Fruit fly (Drosophila melanogaster) whole organism, prepupa: ENCODE measurements around the gene FarO.

ENCODE experiments used
- Blimp-1 ChIP-seq: fragments of 200-800 bp; sonication (Bioruptor generic); optimal IDR thresholded peaks from 3 replicates; lab custom pipeline; 2017; ENCODE audit warnings: missing biosample characterization, missing genetic modification characterization, mild to moderate bottlenecking, moderate library complexity, missing genetic modification reagents
- CG10631 ChIP-seq: fragments of 200-800 bp; sonication (Bioruptor generic); optimal IDR thresholded peaks from 2 replicates; lab custom pipeline; 2016; ENCODE audit warnings: missing biosample characterization, missing genetic modification characterization
- CG10669 ChIP-seq: fragments of 200-800 bp; sonication (Bioruptor generic); optimal IDR thresholded peaks from 3 replicates; lab custom pipeline; 2018; ENCODE audit warnings: missing biosample characterization, mild to moderate bottlenecking, missing genetic modification characterization, moderate library complexity
- CG11294 ChIP-seq: fragments of 200-800 bp; sonication (Bioruptor generic); IDR thresholded peaks from 2 replicates; pipeline ENCODE4 v1.3.6; 2022; ENCODE audit warnings: missing biosample characterization, missing genetic modification characterization
- CG11902 ChIP-seq: fragments of 200-800 bp; sonication (Bioruptor generic); optimal IDR thresholded peaks from 3 replicates; lab custom pipeline; 2016; ENCODE audit warnings: missing biosample characterization, missing genetic modification characterization
- CG15336 ChIP-seq: fragments of 200-800 bp; sonication (Bioruptor generic); IDR thresholded peaks from 2 replicates; pipeline ENCODE4 v1.3.6; 2022; ENCODE audit warnings: missing biosample characterization, missing genetic modification characterization
- CG1621 ChIP-seq: fragments of 200-800 bp; sonication (Bioruptor generic); optimal IDR thresholded peaks from 3 replicates; lab custom pipeline; 2018; ENCODE audit warnings: missing biosample characterization, mild to moderate bottlenecking, missing genetic modification characterization
- CG16779 ChIP-seq: fragments of 200-800 bp; sonication (Bioruptor generic); optimal IDR thresholded peaks from 3 replicates; lab custom pipeline; 2017; ENCODE audit warnings: missing biosample characterization, mild to moderate bottlenecking, missing genetic modification characterization
- CG3032 ChIP-seq: fragments of 200-800 bp; optimal IDR thresholded peaks from 2 replicates; lab custom pipeline; 2019; ENCODE audit warnings: missing biosample characterization, mild to moderate bottlenecking, missing genetic modification characterization, moderate library complexity
- CG31627 ChIP-seq: fragments of 200-800 bp; sonication (Bioruptor generic); optimal IDR thresholded peaks from 3 replicates; lab custom pipeline; 2016; ENCODE audit warnings: missing biosample characterization, missing genetic modification characterization
- CG32006 ChIP-seq: fragments of 200-800 bp; sonication (Bioruptor generic); optimal IDR thresholded peaks from 3 replicates; lab custom pipeline; 2017; ENCODE audit warnings: missing biosample characterization, mild to moderate bottlenecking, missing genetic modification characterization
- CG3919 ChIP-seq: fragments of 200-800 bp; sonication (Bioruptor generic); optimal IDR thresholded peaks from 3 replicates; lab custom pipeline; 2016; ENCODE audit warnings: missing biosample characterization, missing genetic modification characterization
- CG6163 ChIP-seq: fragments of 200-800 bp; sonication (Bioruptor generic); IDR thresholded peaks from 3 replicates; pipeline ENCODE4 v1.3.6; 2022; ENCODE audit warnings: missing biosample characterization, missing genetic modification characterization
- CG6276 ChIP-seq: fragments of 200-800 bp; sonication (Bioruptor generic); optimal IDR thresholded peaks from 2 replicates; lab custom pipeline; 2017; ENCODE audit warnings: missing biosample characterization, mild to moderate bottlenecking, missing genetic modification characterization
- CG6792 ChIP-seq: fragments of 200-800 bp; sonication (Bioruptor generic); optimal IDR thresholded peaks from 3 replicates; lab custom pipeline; 2016; ENCODE audit warnings: missing biosample characterization, missing genetic modification characterization
- CG6808 ChIP-seq: fragments of 200-800 bp; sonication (Bioruptor generic); optimal IDR thresholded peaks from 3 replicates; lab custom pipeline; 2017; ENCODE audit warnings: missing biosample characterization, missing genetic modification characterization, mild to moderate bottlenecking, moderate library complexity, missing genetic modification reagents
- CG6854 ChIP-seq: fragments of 200-800 bp; sonication (Bioruptor generic); optimal IDR thresholded peaks from 2 replicates; lab custom pipeline; 2017; ENCODE audit warnings: missing biosample characterization, mild to moderate bottlenecking, missing genetic modification characterization
- CG7368 ChIP-seq: fragments of 200-800 bp; sonication (Bioruptor generic); optimal IDR thresholded peaks from 3 replicates; lab custom pipeline; 2016; ENCODE audit warnings: missing biosample characterization, missing genetic modification characterization
- CG8119 ChIP-seq: fragments of 200-800 bp; sonication (Bioruptor generic); IDR thresholded peaks from 3 replicates; pipeline ENCODE4 v1.3.6; 2022; ENCODE audit warnings: missing biosample characterization, missing genetic modification characterization
- CG8319 ChIP-seq: fragments of 200-800 bp; sonication (Bioruptor generic); optimal IDR thresholded peaks from 3 replicates; lab custom pipeline; 2016; ENCODE audit warnings: missing biosample characterization, missing genetic modification characterization
- CG8632 ChIP-seq: fragments of 200-800 bp; sonication (Bioruptor generic); optimal IDR thresholded peaks from 3 replicates; lab custom pipeline; 2016; ENCODE audit warnings: missing biosample characterization, missing genetic modification characterization
- CG9139 ChIP-seq: fragments of 200-800 bp; sonication (Bioruptor generic); optimal IDR thresholded peaks from 3 replicates; lab custom pipeline; 2017; ENCODE audit warnings: missing biosample characterization, mild to moderate bottlenecking, missing genetic modification characterization
- Eip75B ChIP-seq: fragments of 200-800 bp; sonication (Bioruptor generic); optimal IDR thresholded peaks from 3 replicates; lab custom pipeline; 2016; ENCODE audit warnings: missing biosample characterization, missing genetic modification characterization
- Eip78C ChIP-seq: fragments of 200-800 bp; sonication (Bioruptor generic); peaks from one replicate; lab custom pipeline; 2016; ENCODE audit warnings: missing biosample characterization, missing genetic modification characterization
- Eip93F ChIP-seq: fragments of 200-800 bp; sonication (Bioruptor generic); optimal IDR thresholded peaks from 2 replicates; lab custom pipeline; 2016; ENCODE audit warnings: missing biosample characterization, mild to moderate bottlenecking, missing genetic modification characterization
- Ets96B ChIP-seq: fragments of 200-800 bp; optimal IDR thresholded peaks from 2 replicates; lab custom pipeline; 2019; ENCODE audit warnings: missing biosample characterization, mild to moderate bottlenecking, missing genetic modification characterization, moderate library complexity
- Gug ChIP-seq: fragments of 200-800 bp; sonication (Bioruptor generic); IDR thresholded peaks from 2 replicates; pipeline ENCODE4 v1.3.6; 2022; ENCODE audit warnings: missing biosample characterization, missing genetic modification characterization
- Hr39 ChIP-seq: fragments of 200-800 bp; sonication (Bioruptor generic); optimal IDR thresholded peaks from 2 replicates; lab custom pipeline; 2016; ENCODE audit warnings: missing biosample characterization, missing genetic modification characterization
- Hr4 ChIP-seq: fragments of 200-800 bp; sonication (Bioruptor generic); optimal IDR thresholded peaks from 3 replicates; lab custom pipeline; 2016; ENCODE audit warnings: missing biosample characterization, missing genetic modification characterization
- Lpt ChIP-seq: fragments of 200-800 bp; sonication (Bioruptor generic); optimal IDR thresholded peaks from 3 replicates; lab custom pipeline; 2016; ENCODE audit warnings: missing biosample characterization, missing genetic modification characterization
- Met ChIP-seq: fragments of 200-800 bp; sonication (Bioruptor generic); optimal IDR thresholded peaks from 3 replicates; lab custom pipeline; 2016; ENCODE audit warnings: missing biosample characterization, missing genetic modification characterization
- OdsH ChIP-seq: fragments of 200-800 bp; sonication (Bioruptor generic); optimal IDR thresholded peaks from 3 replicates; lab custom pipeline; 2016; ENCODE audit warnings: missing biosample characterization, missing genetic modification characterization
- Smox ChIP-seq: fragments of 200-800 bp; sonication (Bioruptor generic); optimal IDR thresholded peaks from 3 replicates; lab custom pipeline; 2016; ENCODE audit warnings: missing biosample characterization, missing genetic modification characterization
- Sox102F ChIP-seq: fragments of 200-800 bp; sonication (Bioruptor generic); optimal IDR thresholded peaks from 2 replicates; lab custom pipeline; 2016; ENCODE audit warnings: missing biosample characterization, mild to moderate bottlenecking, missing genetic modification characterization
- Sox14 ChIP-seq: fragments of 200-800 bp; sonication (Bioruptor generic); optimal IDR thresholded peaks from 3 replicates; lab custom pipeline; 2016; ENCODE audit warnings: missing biosample characterization, missing genetic modification characterization
- Sox15 ChIP-seq: fragments of 200-800 bp; sonication (Bioruptor generic); optimal IDR thresholded peaks from 3 replicates; lab custom pipeline; 2016; ENCODE audit warnings: missing biosample characterization, missing genetic modification characterization
- achi ChIP-seq: fragments of 200-800 bp; sonication (Bioruptor generic); optimal IDR thresholded peaks from 3 replicates; lab custom pipeline; 2016; ENCODE audit warnings: missing biosample characterization, missing genetic modification characterization
- acj6 ChIP-seq: fragments of 200-800 bp; sonication (Bioruptor generic); optimal IDR thresholded peaks from 3 replicates; lab custom pipeline; 2016; ENCODE audit warnings: missing biosample characterization, missing genetic modification characterization
- cyc ChIP-seq: fragments of 200-800 bp; sonication (Bioruptor generic); optimal IDR thresholded peaks from 3 replicates; lab custom pipeline; 2016; ENCODE audit warnings: missing biosample characterization, missing genetic modification characterization
- dsx ChIP-seq: fragments of 200-800 bp; optimal IDR thresholded peaks from 3 replicates; lab custom pipeline; 2019; ENCODE audit warnings: missing biosample characterization, mild to moderate bottlenecking, missing genetic modification characterization, moderate library complexity; ENCODE audit not compliant: poor library complexity, severe bottlenecking
- eg ChIP-seq: fragments of 200-800 bp; sonication (Bioruptor generic); IDR thresholded peaks from 3 replicates; pipeline ENCODE4 v1.3.6; 2022; ENCODE audit warnings: missing biosample characterization, missing genetic modification characterization
- esn ChIP-seq: fragments of 200-800 bp; sonication (Bioruptor generic); optimal IDR thresholded peaks from 2 replicates; lab custom pipeline; 2016; ENCODE audit warnings: missing biosample characterization, mild to moderate bottlenecking, missing genetic modification characterization, moderate library complexity
- fd59A ChIP-seq: fragments of 200-800 bp; sonication (Bioruptor generic); optimal IDR thresholded peaks from 2 replicates; lab custom pipeline; 2017; ENCODE audit warnings: missing biosample characterization, mild to moderate bottlenecking, missing genetic modification characterization, missing genetic modification reagents
- fkh ChIP-seq: fragments of 200-800 bp; sonication (Bioruptor generic); optimal IDR thresholded peaks from 3 replicates; lab custom pipeline; 2017; ENCODE audit warnings: missing biosample characterization, mild to moderate bottlenecking, missing genetic modification characterization, moderate library complexity
- lz ChIP-seq: fragments of 200-800 bp; sonication (Bioruptor generic); optimal IDR thresholded peaks from 3 replicates; lab custom pipeline; 2016; ENCODE audit warnings: missing biosample characterization, missing genetic modification characterization
- pdm3 ChIP-seq: fragments of 200-800 bp; sonication (Bioruptor generic); optimal IDR thresholded peaks from 3 replicates; lab custom pipeline; 2016; ENCODE audit warnings: missing biosample characterization, missing genetic modification characterization
- salr ChIP-seq, 2 experiments: fragments of 200-800 bp; sonication (Bioruptor generic); optimal IDR thresholded peaks; 3 replicates each; lab custom pipeline; 2016 to 2018; ENCODE audit warnings: missing biosample characterization in 2 of 2, missing genetic modification characterization in 2 of 2, mild to moderate bottlenecking in 1 of 2
- spab ChIP-seq: fragments of 200-800 bp; sonication (Bioruptor generic); optimal IDR thresholded peaks from 2 replicates; lab custom pipeline; 2017; ENCODE audit warnings: missing biosample characterization, mild to moderate bottlenecking, missing genetic modification characterization, missing genetic modification reagents
- topi ChIP-seq: fragments of 200-800 bp; sonication (Bioruptor generic); optimal IDR thresholded peaks from 3 replicates; lab custom pipeline; 2016; ENCODE audit warnings: missing biosample characterization, missing genetic modification characterization
- vri ChIP-seq: fragments of 200-800 bp; sonication (Bioruptor generic); optimal IDR thresholded peaks from 3 replicates; lab custom pipeline; 2016; ENCODE audit warnings: missing biosample characterization, mild to moderate bottlenecking, missing genetic modification characterization

Gene FarO

DNA sequence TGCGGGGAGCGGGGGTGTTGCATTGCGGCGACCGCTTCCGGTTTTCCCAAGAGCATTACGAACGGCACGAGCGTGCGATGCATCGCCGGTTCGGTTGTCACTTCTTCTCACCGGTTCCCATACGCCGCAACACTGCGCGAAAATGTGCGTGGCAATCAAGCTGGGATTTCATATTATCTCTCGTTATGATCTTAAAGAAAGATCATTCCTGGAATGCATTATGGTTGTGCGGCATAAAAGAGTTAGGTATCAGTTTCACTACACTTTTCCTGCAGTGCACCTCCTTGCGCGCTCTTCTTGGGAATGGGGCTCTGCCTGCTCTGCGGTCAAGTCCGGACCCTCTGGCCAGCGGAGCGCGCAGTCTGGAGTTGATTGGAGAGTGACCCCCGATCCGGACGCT is 37.5 kb downstream of the FarO start (continued):
- TF ChIP-seq eg (GFP tag; lab: Robert Waterston, UW) = peak; percentile 90
- no peak for TF ChIP-seq Blimp-1
- peak; percentile 8 for TF ChIP-seq Sox14
- peak; percentile 89 for TF ChIP-seq CG15336 (GFP tag; lab: Robert Waterston, UW)
- TF ChIP-seq CG32006 (GFP tag; lab: Kevin White, UChicago) = peak; percentile 85
- no peak for TF ChIP-seq vri (GFP tag; lab: Kevin White, UChicago)
- TF ChIP-seq CG8119 (GFP tag; lab: Robert Waterston, UW) = peak; percentile 85
- peak; percentile 63 for TF ChIP-seq CG6276 (GFP tag; lab: Kevin White, UChicago)
- TF ChIP-seq dsx = no peak
- peak; percentile 42 for TF ChIP-seq OdsH
- TF ChIP-seq esn (GFP tag; lab: Kevin White, UChicago) = no peak
- TF ChIP-seq Lpt (GFP tag; lab: Kevin White, UChicago) = peak; percentile 38
- TF ChIP-seq CG6808 (GFP tag; lab: Kevin White, UChicago) = no peak
- TF ChIP-seq CG3919 (GFP tag; lab: Kevin White, UChicago) = peak; percentile 47
- no peak for TF ChIP-seq CG31627
- TF ChIP-seq CG16779 (tag; lab: Kevin White, UChicago) = no peak
- no peak for TF ChIP-seq acj6 (GFP tag; lab: Kevin White, UChicago)
- no peak for TF ChIP-seq CG6792 (GFP tag; lab: Kevin White, UChicago)
- TF ChIP-seq Sox102F (GFP tag; lab: Kevin White, UChicago) = no peak
- TF ChIP-seq Gug = peak; percentile 76
- TF ChIP-seq Sox15 (GFP tag; lab: Kevin White, UChicago) = no peak
- TF ChIP-seq CG11294 (GFP tag; lab: Robert Waterston, UW) = peak; percentile 63
- no peak for TF ChIP-seq CG7368
- peak in 1 of 2 experiments; percentile 8 for TF ChIP-seq salr (GFP tag; optimal IDR thresholded peaks at IDR 0.05; lab: Kevin White, UChicago)
- TF ChIP-seq CG6163 (GFP tag; lab: Robert Waterston, UW) = peak; percentile 83
- TF ChIP-seq Ets96B (tag; lab: Kevin White, UChicago) = no peak
- no peak for TF ChIP-seq cyc (GFP tag; lab: Kevin White, UChicago)
- TF ChIP-seq Eip93F (GFP tag; lab: Kevin White, UChicago) = no peak
- no peak for TF ChIP-seq CG11902 (GFP tag; lab: Kevin White, UChicago)
- no peak for TF ChIP-seq spab (GFP tag; lab: Kevin White, UChicago)
- TF ChIP-seq CG3032 (tag; lab: Kevin White, UChicago) = no peak
- TF ChIP-seq CG8632 (GFP tag; lab: Kevin White, UChicago) = no peak
- TF ChIP-seq Hr39 = no peak
- TF ChIP-seq topi (GFP tag; lab: Kevin White, UChicago) = no peak

dm6 chrX:2165394-2165793 is 38.3 kb downstream of the FarO start:
- TF ChIP-seq CG9139 (GFP tag; lab: Kevin White, UChicago) = no peak
- TF ChIP-seq salr (GFP tag; optimal IDR thresholded peaks at IDR 0.05; lab: Kevin White, UChicago) = no peak
- TF ChIP-seq fkh (GFP tag; lab: Kevin White, UChicago) = no peak
- no peak for TF ChIP-seq Eip93F (GFP tag; lab: Kevin White, UChicago)
- no peak for TF ChIP-seq CG31627
- no peak for TF ChIP-seq dsx
- TF ChIP-seq CG7368 = no peak
- TF ChIP-seq Sox15 (GFP tag; lab: Kevin White, UChicago) = no peak
- TF ChIP-seq CG1621 (tag; lab: Kevin White, UChicago) = no peak
- peak; percentile 14 for TF ChIP-seq Eip78C (GFP tag; lab: Kevin White, UChicago)
- peak; percentile 7 for TF ChIP-seq pdm3 (GFP tag; lab: Kevin White, UChicago)
- TF ChIP-seq CG8319 (GFP tag; lab: Kevin White, UChicago) = no peak
- no peak for TF ChIP-seq Met (GFP tag; lab: Kevin White, UChicago)
- TF ChIP-seq CG6792 (GFP tag; lab: Kevin White, UChicago) = no peak
- TF ChIP-seq fd59A (GFP tag; lab: Kevin White, UChicago) = no peak
- TF ChIP-seq Lpt (GFP tag; lab: Kevin White, UChicago) = peak; percentile 35
- TF ChIP-seq CG6163 (GFP tag; lab: Robert Waterston, UW) = peak; percentile 55
- no peak for TF ChIP-seq CG3032 (tag; lab: Kevin White, UChicago)
- no peak for TF ChIP-seq CG10669 (GFP tag; lab: Kevin White, UChicago)
- no peak for TF ChIP-seq CG10631
- TF ChIP-seq CG32006 (GFP tag; lab: Kevin White, UChicago) = peak; percentile 62
- no peak for TF ChIP-seq Smox (GFP tag; lab: Kevin White, UChicago)
- no peak for TF ChIP-seq CG6854 (GFP tag; lab: Kevin White, UChicago)
- peak; percentile 53 for TF ChIP-seq Hr4
- TF ChIP-seq lz (GFP tag; lab: Kevin White, UChicago) = no peak
- no peak for TF ChIP-seq CG11902 (GFP tag; lab: Kevin White, UChicago)
- no peak for TF ChIP-seq Eip75B (GFP tag; lab: Kevin White, UChicago)
- TF ChIP-seq CG6808 (GFP tag; lab: Kevin White, UChicago) = no peak
- TF ChIP-seq CG3919 (GFP tag; lab: Kevin White, UChicago) = no peak
- TF ChIP-seq acj6 (GFP tag; lab: Kevin White, UChicago) = no peak
- no peak for TF ChIP-seq achi
